Fruit fly (Drosophila melanogaster): ENCODE data around the gene CG12069.

- no peak for TF ChIP-seq Eip75B (GFP tag; optimal IDR thresholded peaks at IDR 0.05)
- no peak for TF ChIP-seq CG34406 (GFP tag; optimal IDR thresholded peaks at IDR 0.05)
- no peak for TF ChIP-seq CG8319 (GFP tag; optimal IDR thresholded peaks at IDR 0.05)
- TF ChIP-seq Blimp-1 (GFP tag; optimal IDR thresholded peaks at IDR 0.05): no peak
Observed at dm6 chr3R:30722374-30722773, 27.1 kb upstream of the CG12069 start.
